Worm (Caenorhabditis elegans): Measurements from ENCODE around the gene acbp-4.

DNA sequence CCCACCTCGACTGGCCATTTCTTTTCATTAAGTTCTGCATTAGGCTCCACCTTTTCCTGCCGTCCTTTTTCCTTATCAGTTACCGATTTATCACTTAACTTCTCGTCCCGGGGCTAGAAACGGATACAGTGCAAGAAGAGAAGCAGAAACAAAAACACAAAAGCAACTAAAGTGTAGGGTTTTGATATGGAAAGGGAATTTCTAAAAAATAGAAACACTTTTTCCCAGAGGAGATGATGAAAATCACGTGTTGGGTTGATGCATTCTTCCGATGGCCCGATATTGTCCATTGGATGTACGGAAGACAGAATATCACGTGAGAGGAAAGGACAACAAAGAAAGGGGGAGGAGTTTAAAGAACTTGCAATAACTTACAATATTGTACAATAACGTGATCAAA is 36.1 kb downstream of the acbp-4 start:
- no peak for TF ChIP-seq tbx-11 (GFP tag; IDR thresholded peaks at IDR 0.05)
- no peak for TF ChIP-seq scrt-1 (GFP tag; IDR thresholded peaks at IDR 0.05)
- TF ChIP-seq tbx-37 (GFP tag; conservative IDR thresholded peaks at IDR 0.05): no peak
- TF ChIP-seq ama-1 (optimal IDR thresholded peaks at IDR 0.05): no peak
- TF ChIP-seq tra-4 (tag; optimal IDR thresholded peaks at IDR 0.05): no peak
- no peak for TF ChIP-seq hmbx-1 (tag; optimal IDR thresholded peaks at IDR 0.05)
- no peak for TF ChIP-seq hmg-4 (GFP tag; optimal IDR thresholded peaks at IDR 0.05)
- TF ChIP-seq F13C5.2 (tag; optimal IDR thresholded peaks at IDR 0.05): no peak
- TF ChIP-seq ceh-36 (tag; optimal IDR thresholded peaks at IDR 0.05): no peak
- no peak for TF ChIP-seq flt-1 (GFP tag; IDR thresholded peaks at IDR 0.05)
- TF ChIP-seq pes-1 (GFP tag; IDR thresholded peaks at IDR 0.05): no peak
- TF ChIP-seq sea-1 (GFP tag; conservative IDR thresholded peaks at IDR 0.05): no peak
- TF ChIP-seq hnd-1 (tag; optimal IDR thresholded peaks at IDR 0.05): no peak

Measured in whole organism, early embryonic.